Fruit fly (Drosophila melanogaster): ENCODE results near the gene CG11983.

Gene CG11983

DNA sequence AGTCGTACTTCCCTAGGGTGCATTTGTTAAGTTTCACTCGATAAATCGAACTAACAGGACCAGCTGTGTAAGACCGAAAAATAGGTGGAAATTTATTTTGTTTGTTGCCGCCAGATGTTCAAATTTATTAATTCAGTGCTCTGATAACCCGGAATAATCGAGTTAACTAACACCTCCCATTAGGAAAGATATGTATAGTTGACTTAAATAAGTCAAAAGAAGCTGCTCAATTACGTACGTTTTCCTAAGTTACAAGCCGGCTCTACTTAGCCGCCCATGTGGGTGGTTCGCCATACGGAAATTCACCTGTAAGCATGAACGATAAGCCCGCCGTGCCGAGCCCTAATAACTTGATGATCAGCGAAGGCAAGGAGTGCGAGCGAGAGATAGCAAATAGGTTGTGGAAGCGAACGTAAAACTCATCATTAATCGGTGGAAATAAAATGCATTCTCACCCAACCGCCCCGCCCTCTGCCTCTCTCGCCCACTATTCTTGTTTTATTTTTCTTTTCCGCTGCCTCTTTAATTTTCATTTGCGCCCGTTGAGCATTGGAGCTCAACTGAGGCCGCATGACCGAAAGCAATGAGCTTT lies 45.8 kb downstream of the CG11983 start (continued):
- peak; percentile 11 for TF ChIP-seq twi (tag; optimal IDR thresholded peaks at IDR 0.05)

dm6 chr3R:9054442-9055118 lies 46.5 kb downstream of the CG11983 start:
- TF ChIP-seq CG3281 (GFP tag; optimal IDR thresholded peaks at IDR 0.05) (peak; percentile 73), Hr3 (GFP tag; optimal IDR thresholded peaks at IDR 0.05) (peak; percentile 39), toy (GFP tag; IDR thresholded peaks at IDR 0.05) (no peak), chif (GFP tag; optimal IDR thresholded peaks at IDR 0.05) (no peak), CG17829 (tag; optimal IDR thresholded peaks at IDR 0.05) (peak; percentile 69), CG32532 (GFP tag; IDR thresholded peaks at IDR 0.05) (no peak), salm (tag; optimal IDR thresholded peaks at IDR 0.05) (peak; percentile 44), Fer3 (tag; optimal IDR thresholded peaks at IDR 0.05) (peak; percentile 87), zfh1 (GFP tag; IDR thresholded peaks at IDR 0.05) (no peak), Hand (GFP tag; optimal IDR thresholded peaks at IDR 0.05) (peak; percentile 21), aop (GFP tag; IDR thresholded peaks at IDR 0.05) (no peak), Side (GFP tag; optimal IDR thresholded peaks at IDR 0.05) (no peak), Blimp-1 (GFP tag; optimal IDR thresholded peaks at IDR 0.05) (peak; percentile 76), CG6765 (GFP tag; optimal IDR thresholded peaks at IDR 0.05) (peak; percentile 82), slou (GFP tag; optimal IDR thresholded peaks at IDR 0.05) (no peak), CG1832 (GFP tag; optimal IDR thresholded peaks at IDR 0.05) (peak; percentile 26), CG13287 (GFP tag; IDR thresholded peaks at IDR 0.05; ENCODE audit: partially characterized antibody) (no peak), slp2 (GFP tag; optimal IDR thresholded peaks at IDR 0.05) (no peak), crp (GFP tag; optimal IDR thresholded peaks at IDR 0.05) (peak in 1 of 2 experiments; percentile 42), CG8388 (GFP tag; optimal IDR thresholded peaks at IDR 0.05) (peak; percentile 53), CG4360 (GFP tag; IDR thresholded peaks at IDR 0.05) (no peak), pros (GFP tag; optimal IDR thresholded peaks at IDR 0.05) (peak; percentile 52), CG1024 (GFP tag; IDR thresholded peaks at IDR 0.05) (no peak), Gug (GFP tag; IDR thresholded peaks at IDR 0.05) (peak; percentile 79), CG2116 (GFP tag; optimal IDR thresholded peaks at IDR 0.05) (no peak), CG3838 (GFP tag; optimal IDR thresholded peaks at IDR 0.05) (peak; percentile 3), pb (GFP tag; optimal IDR thresholded peaks at IDR 0.05) (no peak), ro (GFP tag; IDR thresholded peaks at IDR 0.05) (no peak), phol (tag; optimal IDR thresholded peaks at IDR 0.05) (peak; percentile 65), Nf-YC (tag; optimal IDR thresholded peaks at IDR 0.05) (peak; percentile 76), prd (optimal IDR thresholded peaks at IDR 0.05) (no peak), prd (GFP tag; IDR thresholded peaks at IDR 0.05) (no peak), BEAF-32 (GFP tag; optimal IDR thresholded peaks at IDR 0.05) (no peak), CG7928 (GFP tag; optimal IDR thresholded peaks at IDR 0.05) (no peak), Six4 (GFP tag; optimal IDR thresholded peaks at IDR 0.05) (no peak), Tbp (GFP tag; optimal IDR thresholded peaks at IDR 0.05) (no peak), tll (GFP tag; optimal IDR thresholded peaks at IDR 0.05) (peak in 1 of 2 experiments; percentile 51), CG5245 (GFP tag; optimal IDR thresholded peaks at IDR 0.05) (peak; percentile 43), CG12659 (GFP tag; optimal IDR thresholded peaks at IDR 0.05) (peak; percentile 83), cg (GFP tag; optimal IDR thresholded peaks at IDR 0.05) (peak; percentile 87), bcd (GFP tag; optimal IDR thresholded peaks at IDR 0.05) (peak; percentile 57), CG15011 (GFP tag; optimal IDR thresholded peaks at IDR 0.05) (peak; percentile 60), trem (tag; optimal IDR thresholded peaks at IDR 0.05) (peak; percentile 13), CG17612 (GFP tag; IDR thresholded peaks at IDR 0.05) (no peak), kah (GFP tag; optimal IDR thresholded peaks at IDR 0.05) (no peak), YL-1 (GFP tag; optimal IDR thresholded peaks at IDR 0.05) (no peak)

Data from whole organism, embryonic.